Fruit fly (Drosophila melanogaster) whole organism, embryonic: ENCODE data around the gene CG42259.
A peak's percentile ranks its signal among the peaks of the same experiment; 100 is the strongest.

Source experiments
- Aef1 ChIP-seq: fragments of 200-800 bp; sonication (Bioruptor generic); IDR thresholded peaks from 3 replicates; pipeline ENCODE4 v1.3.6; 2022; ENCODE audit warnings: missing biosample characterization, missing genetic modification characterization
- BEAF-32 ChIP-seq: fragments of 200-800 bp; sonication (Bioruptor generic); optimal IDR thresholded peaks from 3 replicates; lab custom pipeline; 2017; ENCODE audit warnings: missing biosample characterization, missing genetic modification characterization, mild to moderate bottlenecking, moderate library complexity, missing genetic modification reagents
- CG10431 ChIP-seq: fragments of 200-800 bp; sonication (Bioruptor generic); optimal IDR thresholded peaks from 3 replicates; lab custom pipeline; 2018; ENCODE audit warnings: missing biosample characterization, mild to moderate bottlenecking, missing genetic modification characterization
- CG10462 ChIP-seq: fragments of 200-800 bp; sonication (Bioruptor generic); optimal IDR thresholded peaks from 2 replicates; lab custom pipeline; 2016; ENCODE audit warnings: missing biosample characterization, missing genetic modification characterization
- CG10959 ChIP-seq: fragments of 200-800 bp; sonication (Bioruptor generic); IDR thresholded peaks from 2 replicates; pipeline ENCODE4 v1.3.6; 2022; ENCODE audit warnings: missing biosample characterization, missing genetic modification characterization
- CG10979 ChIP-seq: fragments of 200-800 bp; sonication (Bioruptor generic); optimal IDR thresholded peaks from 2 replicates; lab custom pipeline; 2018; ENCODE audit warnings: missing biosample characterization, mild to moderate bottlenecking, missing genetic modification characterization, moderate library complexity
- CG11695 ChIP-seq: fragments of 200-800 bp; sonication (Bioruptor generic); IDR thresholded peaks from 3 replicates; pipeline ENCODE4 v1.3.6; 2022; ENCODE audit warnings: missing biosample characterization, missing genetic modification characterization
- CG14014 ChIP-seq: fragments of 200-800 bp; sonication (Bioruptor generic); IDR thresholded peaks from 2 replicates; pipeline ENCODE4 v1.3.6; 2022; ENCODE audit warnings: missing biosample characterization, missing genetic modification characterization
- CG16779 ChIP-seq: fragments of 200-800 bp; sonication (Bioruptor generic); IDR thresholded peaks from 2 replicates; pipeline ENCODE4 v1.3.6; 2022; ENCODE audit warnings: missing biosample characterization, missing genetic modification characterization
- CG16863 ChIP-seq: fragments of 200-800 bp; sonication (Bioruptor generic); optimal IDR thresholded peaks from 3 replicates; lab custom pipeline; 2016; ENCODE audit warnings: missing biosample characterization, missing genetic modification characterization
- CG2889 ChIP-seq: fragments of 200-800 bp; sonication (Bioruptor generic); IDR thresholded peaks from 3 replicates; pipeline ENCODE4 v1.3.6; 2022; ENCODE audit warnings: missing biosample characterization, missing genetic modification characterization
- CG30431 ChIP-seq: fragments of 200-800 bp; sonication (Bioruptor generic); optimal IDR thresholded peaks from 2 replicates; lab custom pipeline; 2017; ENCODE audit warnings: missing biosample characterization, missing genetic modification characterization
- CG4424 ChIP-seq: fragments of 200-800 bp; sonication (Bioruptor generic); optimal IDR thresholded peaks from 3 replicates; lab custom pipeline; 2016; ENCODE audit warnings: missing biosample characterization, missing genetic modification characterization
- CG6689 ChIP-seq: fragments of 200-800 bp; sonication (Bioruptor generic); IDR thresholded peaks from 2 replicates; pipeline ENCODE4 v1.3.6; 2022; ENCODE audit warnings: missing biosample characterization, missing genetic modification characterization
- CG6813 ChIP-seq: fragments of 200-800 bp; sonication (Bioruptor generic); optimal IDR thresholded peaks from 2 replicates; lab custom pipeline; 2017; ENCODE audit warnings: missing biosample characterization, missing genetic modification characterization, mild to moderate bottlenecking, moderate library complexity, missing genetic modification reagents
- CG6854 ChIP-seq: fragments of 200-800 bp; sonication (Bioruptor generic); optimal IDR thresholded peaks from 3 replicates; lab custom pipeline; 2017; ENCODE audit warnings: missing biosample characterization, mild to moderate bottlenecking, missing genetic modification characterization
- CG8089 ChIP-seq: fragments of 200-800 bp; sonication (Bioruptor generic); optimal IDR thresholded peaks from 3 replicates; lab custom pipeline; 2016; ENCODE audit warnings: missing biosample characterization, missing genetic modification characterization
- CHES-1-like ChIP-seq: fragments of 200-800 bp; sonication (Bioruptor generic); optimal IDR thresholded peaks from 2 replicates; lab custom pipeline; 2016; ENCODE audit warnings: missing biosample characterization, missing genetic modification characterization
- Dfd ChIP-seq, 2 experiments: fragments of >200 bp; optimal IDR thresholded peaks; 2 replicates each; lab custom pipeline; 2017; ENCODE audit warnings: missing biosample characterization in 2 of 2, missing genetic modification characterization in 2 of 2
- GATAe ChIP-seq: fragments of 200-800 bp; sonication (Bioruptor generic); conservative IDR thresholded peaks from 2 replicates; pipeline ENCODE4 v1.3.6; 2022; ENCODE audit warnings: missing biosample characterization, missing genetic modification characterization
- Gug ChIP-seq: fragments of 200-800 bp; sonication (Bioruptor generic); IDR thresholded peaks from 4 replicates; pipeline ENCODE4 v1.3.6; 2022; ENCODE audit warnings: missing biosample characterization, missing genetic modification characterization
- HLH3B ChIP-seq: fragments of 200-800 bp; sonication (Bioruptor generic); IDR thresholded peaks from 2 replicates; pipeline ENCODE4 v1.3.6; 2022; ENCODE audit warnings: missing biosample characterization, missing genetic modification characterization
- Max ChIP-seq: fragments of 200-800 bp; sonication (Bioruptor generic); optimal IDR thresholded peaks from 2 replicates; lab custom pipeline; 2016; ENCODE audit warnings: missing biosample characterization, mild to moderate bottlenecking, missing genetic modification characterization
- NC2α ChIP-seq: fragments of 200-800 bp; sonication (Bioruptor generic); optimal IDR thresholded peaks from 2 replicates; lab custom pipeline; 2016; ENCODE audit warnings: missing biosample characterization, missing genetic modification characterization
- Oaz ChIP-seq: fragments of 200-800 bp; sonication (Bioruptor generic); IDR thresholded peaks from 2 replicates; pipeline ENCODE4 v1.3.6; 2022; ENCODE audit warnings: missing biosample characterization, missing genetic modification characterization
- Sin3A ChIP-seq: fragments of >200 bp; optimal IDR thresholded peaks from 2 replicates; lab custom pipeline; 2018
- bbx ChIP-seq: fragments of 200-800 bp; sonication (Bioruptor generic); IDR thresholded peaks from 2 replicates; pipeline ENCODE4 v1.3.6; 2022; ENCODE audit warnings: missing biosample characterization, missing genetic modification characterization; ENCODE audit not compliant: partially characterized antibody
- chif ChIP-seq, 2 experiments: fragments of 200-800 bp; sonication (Bioruptor generic); optimal IDR thresholded peaks; 3 replicates each; lab custom pipeline; 2016; ENCODE audit warnings: missing biosample characterization in 2 of 2, missing genetic modification characterization in 2 of 2
- chinmo ChIP-seq: fragments of 200-800 bp; sonication (Bioruptor generic); IDR thresholded peaks from 4 replicates; pipeline ENCODE4 v1.3.6; 2022; ENCODE audit warnings: missing biosample characterization, missing genetic modification characterization; ENCODE audit not compliant: partially characterized antibody
- corto ChIP-seq: fragments of 200-800 bp; sonication (Bioruptor generic); optimal IDR thresholded peaks from 2 replicates; lab custom pipeline; 2016; ENCODE audit warnings: missing biosample characterization, mild to moderate bottlenecking, missing genetic modification characterization, moderate library complexity
- dati ChIP-seq: fragments of 200-800 bp; sonication (Bioruptor generic); IDR thresholded peaks from 2 replicates; pipeline ENCODE4 v1.3.6; 2022; ENCODE audit warnings: missing biosample characterization, missing genetic modification characterization
- disco-r ChIP-seq: fragments of 200-800 bp; sonication (Bioruptor generic); optimal IDR thresholded peaks from 2 replicates; lab custom pipeline; 2016; ENCODE audit warnings: missing biosample characterization, missing genetic modification characterization
- dysf ChIP-seq: fragments of 200-800 bp; sonication (Bioruptor generic); IDR thresholded peaks from 3 replicates; pipeline ENCODE4 v1.3.6; 2022; ENCODE audit warnings: missing biosample characterization, missing genetic modification characterization
- gsb-n ChIP-seq: fragments of 200-800 bp; sonication (Bioruptor generic); optimal IDR thresholded peaks from 3 replicates; lab custom pipeline; 2018; ENCODE audit warnings: missing biosample characterization, mild to moderate bottlenecking, missing genetic modification characterization
- kni ChIP-seq: fragments of 200-800 bp; sonication (Bioruptor generic); optimal IDR thresholded peaks from 3 replicates; lab custom pipeline; 2017; ENCODE audit warnings: mild to moderate bottlenecking, missing biosample characterization, missing genetic modification reagents, missing genetic modification characterization
- mirr ChIP-seq: fragments of 200-800 bp; sonication (Bioruptor generic); optimal IDR thresholded peaks from 3 replicates; lab custom pipeline; 2018; ENCODE audit warnings: missing biosample characterization, mild to moderate bottlenecking, missing genetic modification characterization
- otp ChIP-seq: fragments of 200-800 bp; sonication (Bioruptor generic); IDR thresholded peaks from 3 replicates; pipeline ENCODE4, ENCODE4 v1.3.6; 2022; ENCODE audit warnings: missing biosample characterization, missing genetic modification characterization
- ranshi ChIP-seq: fragments of 200-800 bp; sonication (Bioruptor generic); IDR thresholded peaks from 2 replicates; pipeline ENCODE4 v1.3.6; 2022; ENCODE audit warnings: missing biosample characterization, missing genetic modification characterization
- rib ChIP-seq: fragments of 200-800 bp; sonication (Bioruptor generic); IDR thresholded peaks from 2 replicates; pipeline ENCODE4 v1.3.6; 2022; ENCODE audit warnings: missing biosample characterization, missing genetic modification characterization
- ro ChIP-seq: fragments of 200-800 bp; sonication (Bioruptor generic); IDR thresholded peaks from 2 replicates; pipeline ENCODE4 v1.3.6; 2022; ENCODE audit warnings: missing biosample characterization, missing genetic modification characterization
- shn ChIP-seq: fragments of 200-800 bp; sonication (Bioruptor generic); optimal IDR thresholded peaks from 3 replicates; lab custom pipeline; 2016; ENCODE audit warnings: missing biosample characterization, missing genetic modification characterization
- slbo ChIP-seq: fragments of 200-800 bp; sonication (Bioruptor generic); IDR thresholded peaks from 2 replicates; pipeline ENCODE4 v1.3.6; 2022; ENCODE audit warnings: missing biosample characterization, missing genetic modification characterization
- sob ChIP-seq: fragments of 200-800 bp; sonication (Bioruptor generic); IDR thresholded peaks from 2 replicates; pipeline ENCODE4 v1.3.6; 2022; ENCODE audit warnings: missing biosample characterization, missing genetic modification characterization
- stc ChIP-seq: fragments of 200-800 bp; sonication (Bioruptor generic); IDR thresholded peaks from 2 replicates; pipeline ENCODE4 v1.3.6; 2022; ENCODE audit warnings: missing biosample characterization, missing genetic modification characterization
- tap ChIP-seq: fragments of 200-800 bp; optimal IDR thresholded peaks from 3 replicates; lab custom pipeline; 2019; ENCODE audit warnings: missing biosample characterization, mild to moderate bottlenecking, missing genetic modification characterization, moderate library complexity
- tio ChIP-seq: fragments of 200-800 bp; sonication (Bioruptor generic); optimal IDR thresholded peaks from 2 replicates; lab custom pipeline; 2017; ENCODE audit warnings: missing biosample characterization, missing genetic modification characterization, inconsistent platforms
- tup ChIP-seq: fragments of 200-800 bp; sonication (Bioruptor generic); optimal IDR thresholded peaks from 2 replicates; lab custom pipeline; 2016; ENCODE audit warnings: missing biosample characterization, mild to moderate bottlenecking, missing genetic modification characterization, moderate library complexity
- vfl ChIP-seq: fragments of 200-800 bp; sonication (Bioruptor generic); optimal IDR thresholded peaks from 2 replicates; lab custom pipeline; 2016; ENCODE audit warnings: missing biosample characterization, missing genetic modification characterization
- wek ChIP-seq: fragments of 200-800 bp; sonication (Bioruptor generic); optimal IDR thresholded peaks from 3 replicates; lab custom pipeline; 2018; ENCODE audit warnings: missing biosample characterization, mild to moderate bottlenecking, missing genetic modification characterization, moderate library complexity
- zf30C ChIP-seq: fragments of 200-800 bp; sonication (Bioruptor generic); optimal IDR thresholded peaks from 3 replicates; lab custom pipeline; 2018; ENCODE audit warnings: missing biosample characterization, mild to moderate bottlenecking, missing genetic modification characterization
- zfh1 ChIP-seq: fragments of 200-800 bp; sonication (Bioruptor generic); IDR thresholded peaks from 3 replicates; pipeline ENCODE4 v1.3.6; 2022; ENCODE audit warnings: missing biosample characterization, missing genetic modification characterization

The CG42259 gene

dm6 chrX:1052684-1053389 is 6.8 kb downstream of the CG42259 start (continued):
- no peak for TF ChIP-seq tup (GFP tag; lab: Kevin White, UChicago)
- TF ChIP-seq CG16779 (GFP tag; lab: Robert Waterston, UW) = no peak
- no peak for TF ChIP-seq dati (GFP tag; lab: Robert Waterston, UW)
- TF ChIP-seq kni = no peak
- TF ChIP-seq CG30431 (GFP tag; lab: Kevin White, UChicago) = peak; percentile 45
- no peak for TF ChIP-seq corto
- no peak for TF ChIP-seq Dfd (GFP tag; optimal IDR thresholded peaks at IDR 0.05; lab: Kevin White, UChicago)
- TF ChIP-seq CG16863 (GFP tag; lab: Kevin White, UChicago) = peak; percentile 18
- TF ChIP-seq Sin3A = no peak
- TF ChIP-seq gsb-n (tag; lab: Kevin White, UChicago) = peak; percentile 7
- TF ChIP-seq HLH3B (GFP tag; lab: Robert Waterston, UW) = peak; percentile 40; the same call in 1 of the 2 replicates
- no peak for TF ChIP-seq BEAF-32 (GFP tag; lab: Kevin White, UChicago)
- TF ChIP-seq CG14014 (GFP tag; lab: Robert Waterston, UW) = 0 out of 2 replicates have a peak, but pooled peaks have one; percentile 11
- no peak for TF ChIP-seq chinmo (GFP tag; lab: Robert Waterston, UW)
- no peak for TF ChIP-seq CG10959 (GFP tag; lab: Robert Waterston, UW)
- TF ChIP-seq Max (GFP tag; lab: Kevin White, UChicago) = peak; percentile 14
- TF ChIP-seq CG6854 (GFP tag; lab: Kevin White, UChicago) = no peak
- peak; percentile 66 for TF ChIP-seq zfh1 (GFP tag; lab: Robert Waterston, UW)
- TF ChIP-seq CG6813 (GFP tag; lab: Kevin White, UChicago) = peak; percentile 19
- TF ChIP-seq otp (GFP tag; lab: Robert Waterston, UW) = 0 out of 3 replicates have a peak, but pooled peaks have one; percentile 10
- peak; percentile 65 for TF ChIP-seq CG10979 (tag; lab: Kevin White, UChicago)
- no peak for TF ChIP-seq Oaz (GFP tag; lab: Robert Waterston, UW)
- TF ChIP-seq CG2889 = no peak
- TF ChIP-seq tap (tag; lab: Kevin White, UChicago) = peak; percentile 13
- no peak for TF ChIP-seq sob
- peak; percentile 56; the same call in 2 of the 3 replicates for TF ChIP-seq dysf (GFP tag; lab: Robert Waterston, UW)
- no peak for TF ChIP-seq Aef1 (GFP tag; lab: Robert Waterston, UW)
- no peak for TF ChIP-seq bbx
- 0 out of 2 replicates have a peak, but pooled peaks have one; percentile 13 for TF ChIP-seq stc
- TF ChIP-seq CG4424 (GFP tag; lab: Kevin White, UChicago) = peak; percentile 56
- TF ChIP-seq disco-r (GFP tag; lab: Kevin White, UChicago) = no peak
- TF ChIP-seq NC2α = no peak
- no peak for TF ChIP-seq zf30C (GFP tag; lab: Kevin White, UChicago)
- TF ChIP-seq ro = no peak
- TF ChIP-seq CG10462 = no peak
- TF ChIP-seq wek (GFP tag; lab: Kevin White, UChicago) = no peak
- TF ChIP-seq shn (GFP tag; lab: Kevin White, UChicago) = no peak
- 0 out of 2 replicates have a peak, but pooled peaks have one; percentile 32 for TF ChIP-seq ranshi (GFP tag; lab: Robert Waterston, UW)
- no peak for TF ChIP-seq CHES-1-like
- no peak for TF ChIP-seq CG10431 (GFP tag; lab: Kevin White, UChicago)
- no peak for TF ChIP-seq rib
- peak; percentile 18 for TF ChIP-seq CG8089
- TF ChIP-seq Gug = no peak
- TF ChIP-seq mirr (GFP tag; lab: Kevin White, UChicago) = no peak
- peak; percentile 49 for TF ChIP-seq slbo (GFP tag; lab: Robert Waterston, UW)
- TF ChIP-seq GATAe (GFP tag; lab: Robert Waterston, UW) = no peak
- no peak for TF ChIP-seq vfl (GFP tag; lab: Kevin White, UChicago)
- peak in 1 of 2 experiments; percentile 36 for TF ChIP-seq chif (GFP tag; optimal IDR thresholded peaks at IDR 0.05; lab: Kevin White, UChicago)
- TF ChIP-seq CG11695 (GFP tag; lab: Robert Waterston, UW) = 0 out of 3 replicates have a peak, but pooled peaks have one; percentile 30
- peak; percentile 16; the same call in 1 of the 2 replicates for TF ChIP-seq CG6689 (GFP tag; lab: Robert Waterston, UW)
- no peak for TF ChIP-seq tio (GFP tag; lab: Kevin White, UChicago)
